Fruit fly (Drosophila melanogaster) whole organism: Measurements from ENCODE around the gene Taf4.

Source experiments
- psq ChIP-seq: fragments of >200 bp; optimal IDR thresholded peaks from 2 replicates; lab custom pipeline; 2017
- usp ChIP-seq: fragments of >200 bp; optimal IDR thresholded peaks from 2 replicates; lab custom pipeline; 2017; ENCODE audit warnings: missing biosample characterization, missing genetic modification characterization, mixed read lengths

dm6 chr3L:16087323-16087816, 25.6 kb upstream of the Taf4 start, which contains the start of gene Tasp1:
- no peak for TF ChIP-seq usp (GFP tag; lab: Kevin White, UChicago)
- TF ChIP-seq psq (lab: Kevin White, UChicago): no peak
